Worm (Caenorhabditis elegans) whole organism, L3 larva: ENCODE data around the gene srab-23.

Experiments used
- ceh-82 ChIP-seq: fragments of 150-350 bp; optimal IDR thresholded peaks from 2 replicates; lab custom pipeline; 2014; ENCODE audit warnings: missing biosample characterization, missing genetic modification characterization
- fos-1 ChIP-seq: fragments of 150-350 bp; optimal IDR thresholded peaks from 2 replicates; lab custom pipeline; 2014; ENCODE audit warnings: missing biosample characterization, missing genetic modification characterization
- pha-4 ChIP-seq: fragments of 150-350 bp; optimal IDR thresholded peaks from 2 replicates; lab custom pipeline; 2014; ENCODE audit warnings: missing biosample characterization, missing genetic modification reagents, missing genetic modification characterization
- pqm-1 ChIP-seq: fragments of 150-350 bp; optimal IDR thresholded peaks from 2 replicates; lab custom pipeline; 2017; ENCODE audit warnings: missing biosample characterization, missing genetic modification characterization, inconsistent platforms

DNA sequence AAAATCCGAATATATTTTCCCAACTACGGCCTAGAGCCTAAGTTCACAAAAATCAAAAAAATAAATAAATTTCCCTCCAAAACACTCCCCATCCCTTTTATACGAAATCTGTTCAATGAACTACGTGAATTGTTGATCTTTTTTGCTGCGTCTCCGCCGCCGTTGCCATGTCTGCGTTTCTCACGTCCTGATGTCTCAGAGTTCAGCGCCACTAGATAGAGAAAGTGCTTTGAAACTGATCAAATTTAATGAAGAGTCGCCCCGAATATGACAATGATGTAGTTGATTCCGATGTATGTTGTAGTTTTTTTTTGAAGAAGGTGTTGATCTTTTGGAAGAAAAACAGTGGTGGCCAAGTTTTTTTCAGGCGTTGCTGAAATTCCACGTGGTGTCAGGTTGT lies 18.8 kb upstream of the srab-23 start:
- TF ChIP-seq pqm-1 (tag; lab: Kevin White, UChicago) = no peak
- TF ChIP-seq ceh-82 = no peak
- TF ChIP-seq pha-4 (tag; lab: Kevin White, UChicago) = no peak
- no peak for TF ChIP-seq fos-1 (tag; lab: Kevin White, UChicago)
